Fruit fly (Drosophila melanogaster) whole organism, wandering third instar larva: ENCODE results near the gene Rab3GAP1.

ENCODE experiments used
- CG9705 ChIP-seq: fragments of 200-800 bp; sonication (Bioruptor generic); optimal IDR thresholded peaks from 2 replicates; lab custom pipeline; 2018; ENCODE audit warnings: missing biosample characterization, mild to moderate bottlenecking, missing genetic modification characterization
- CrebA ChIP-seq: fragments of 200-800 bp; sonication (Bioruptor generic); optimal IDR thresholded peaks from 2 replicates; lab custom pipeline; 2016; ENCODE audit warnings: missing biosample characterization, mild to moderate bottlenecking, missing genetic modification characterization, borderline replicate concordance
- Dfd ChIP-seq: fragments of >200 bp; optimal IDR thresholded peaks from 2 replicates; lab custom pipeline; 2017; ENCODE audit warnings: missing biosample characterization, missing genetic modification characterization
- Dif ChIP-seq: fragments of 200-275, 200-300 bp; sonication (Bioruptor generic); optimal IDR thresholded peaks from 2 replicates; lab custom pipeline; 2018; ENCODE audit warnings: missing biosample characterization, missing genetic modification characterization; ENCODE audit not compliant: partially characterized antibody
- GATAd ChIP-seq: sonication (Bioruptor generic); optimal IDR thresholded peaks from 2 replicates; lab custom pipeline; 2016; ENCODE audit warnings: missing biosample characterization, missing genetic modification characterization
- HLH106 ChIP-seq: fragments of 200-800 bp; optimal IDR thresholded peaks from 3 replicates; lab custom pipeline; 2019; ENCODE audit warnings: missing biosample characterization, mild to moderate bottlenecking, missing genetic modification characterization, moderate library complexity
- Hnf4 ChIP-seq: fragments of 200-800 bp; sonication (Bioruptor generic); optimal IDR thresholded peaks from 2 replicates; lab custom pipeline; 2016; ENCODE audit warnings: missing biosample characterization, mild to moderate bottlenecking, missing genetic modification characterization
- Hr83 ChIP-seq: fragments of 200-300 bp; sonication (Bioruptor generic); optimal IDR thresholded peaks from 2 replicates; lab custom pipeline; 2016; ENCODE audit warnings: missing biosample characterization, mild to moderate bottlenecking, missing genetic modification characterization, moderate library complexity; ENCODE audit not compliant: poor library complexity, severe bottlenecking
- Jra ChIP-seq: sonication (Bioruptor generic); optimal IDR thresholded peaks from 2 replicates; lab custom pipeline; 2016; ENCODE audit warnings: missing biosample characterization, missing genetic modification characterization
- N ChIP-seq: fragments of >200 bp; optimal IDR thresholded peaks from 2 replicates; lab custom pipeline; 2018; ENCODE audit warnings: missing biosample characterization, missing external identifiers, missing genetic modification characterization
- OdsH ChIP-seq: fragments of 200-800 bp; sonication (Bioruptor generic); optimal IDR thresholded peaks from 2 replicates; lab custom pipeline; 2016; ENCODE audit warnings: missing biosample characterization, mild to moderate bottlenecking, missing genetic modification characterization
- Rel ChIP-seq, 2 experiments: fragments of 200-800 bp; sonication (Bioruptor generic) in 1 of 2; optimal IDR thresholded peaks; 2 replicates in 1 of 2; 3 replicates in 1 of 2; lab custom pipeline; 2016 to 2019; ENCODE audit warnings: mild to moderate bottlenecking in 2 of 2, missing biosample characterization in 2 of 2, missing genetic modification characterization in 2 of 2, moderate library complexity in 1 of 2
- Sp1 ChIP-seq: fragments of 200-800 bp; sonication (Bioruptor generic); optimal IDR thresholded peaks from 3 replicates; lab custom pipeline; 2019; ENCODE audit warnings: missing biosample characterization, mild to moderate bottlenecking, missing genetic modification characterization, moderate library complexity
- Vsx2 ChIP-seq: fragments of 200-300, 225-300 bp; sonication (Bioruptor generic); optimal IDR thresholded peaks from 2 replicates; lab custom pipeline; 2018; ENCODE audit warnings: missing biosample characterization, missing genetic modification characterization; ENCODE audit not compliant: partially characterized antibody
- br ChIP-seq: fragments of 200-800 bp; sonication (Bioruptor generic); optimal IDR thresholded peaks from 2 replicates; lab custom pipeline; 2016; ENCODE audit warnings: missing biosample characterization, missing genetic modification characterization
- brk ChIP-seq: fragments of 200-800 bp; sonication (Bioruptor generic); optimal IDR thresholded peaks from 2 replicates; lab custom pipeline; 2016; ENCODE audit warnings: missing biosample characterization, mild to moderate bottlenecking, missing genetic modification characterization
- dl ChIP-seq, 2 experiments: fragments of 175-275, 200-275 bp in 1 of 2; fragments of 200-275 bp in 1 of 2; sonication (Bioruptor generic); optimal IDR thresholded peaks; lab custom pipeline; 2018; ENCODE audit warnings: mild to moderate bottlenecking in 2 of 2, missing biosample characterization in 2 of 2, missing genetic modification characterization in 2 of 2, moderate library complexity in 2 of 2; ENCODE audit not compliant: partially characterized antibody in 2 of 2, insufficient read depth in 1 of 2
- dmrt93B ChIP-seq: fragments of 200-800 bp; sonication (Bioruptor generic); optimal IDR thresholded peaks from 2 replicates; lab custom pipeline; 2018; ENCODE audit warnings: missing biosample characterization, mild to moderate bottlenecking, missing genetic modification characterization
- dsf ChIP-seq: sonication (Bioruptor generic); optimal IDR thresholded peaks from 2 replicates; lab custom pipeline; 2016; ENCODE audit warnings: missing biosample characterization, missing genetic modification characterization, borderline replicate concordance
- ey ChIP-seq: fragments of 200-800 bp; sonication (Bioruptor generic); optimal IDR thresholded peaks from 2 replicates; lab custom pipeline; 2016; ENCODE audit warnings: missing biosample characterization, missing genetic modification characterization
- foxo ChIP-seq, 2 experiments: fragments of 200-800 bp; sonication (Bioruptor generic); optimal IDR thresholded peaks; 2 replicates in 1 of 2; 3 replicates in 1 of 2; lab custom pipeline; 2016 to 2017; ENCODE audit warnings: missing biosample characterization in 2 of 2, missing genetic modification characterization in 2 of 2
- fru ChIP-seq: fragments of 200-800 bp; sonication (Bioruptor generic); optimal IDR thresholded peaks from 3 replicates; lab custom pipeline; 2016; ENCODE audit warnings: missing biosample characterization, mild to moderate bottlenecking, missing genetic modification characterization
- h ChIP-seq: fragments of 200-800 bp; sonication (Bioruptor generic); optimal IDR thresholded peaks from 3 replicates; lab custom pipeline; 2016; ENCODE audit warnings: missing biosample characterization, mild to moderate bottlenecking, missing genetic modification characterization
- jim ChIP-seq: fragments of 175-275, 200-325 bp; sonication (Bioruptor generic); optimal IDR thresholded peaks from 2 replicates; lab custom pipeline; 2016; ENCODE audit warnings: missing biosample characterization, mild to moderate bottlenecking, missing genetic modification characterization
- lola ChIP-seq: fragments of >200 bp; optimal IDR thresholded peaks from 2 replicates; lab custom pipeline; 2017; ENCODE audit warnings: missing biosample characterization, missing genetic modification characterization
- pan ChIP-seq: fragments of >200 bp; optimal IDR thresholded peaks from 2 replicates; lab custom pipeline; 2017
- psq ChIP-seq: fragments of 200-800 bp; sonication (Bioruptor generic); optimal IDR thresholded peaks from 3 replicates; lab custom pipeline; 2017; ENCODE audit warnings: missing biosample characterization, mild to moderate bottlenecking, missing genetic modification characterization, moderate library complexity
- rgr ChIP-seq: fragments of 200-800 bp; sonication (Bioruptor generic); optimal IDR thresholded peaks from 3 replicates; lab custom pipeline; 2016; ENCODE audit warnings: missing biosample characterization, mild to moderate bottlenecking, missing genetic modification characterization
- sage ChIP-seq: fragments of 200-800 bp; sonication (Bioruptor generic); optimal IDR thresholded peaks from 2 replicates; lab custom pipeline; 2016; ENCODE audit warnings: missing biosample characterization, mild to moderate bottlenecking, missing genetic modification characterization
- sv ChIP-seq: fragments of 200-800 bp; sonication (Bioruptor generic); optimal IDR thresholded peaks from 3 replicates; lab custom pipeline; 2016; ENCODE audit warnings: missing biosample characterization, missing genetic modification characterization
- tai ChIP-seq: sonication (Bioruptor generic); optimal IDR thresholded peaks from 2 replicates; lab custom pipeline; 2016; ENCODE audit warnings: missing biosample characterization, missing genetic modification characterization
- usp ChIP-seq: fragments of >200 bp; optimal IDR thresholded peaks from 2 replicates; lab custom pipeline; 2017; ENCODE audit warnings: missing biosample characterization, missing genetic modification characterization
- woc ChIP-seq: sonication (Bioruptor generic); optimal IDR thresholded peaks from 2 replicates; lab custom pipeline; 2016; ENCODE audit warnings: missing biosample characterization, mild to moderate bottlenecking, missing genetic modification characterization

The Rab3GAP1 gene

dm6 chr2L:1636520-1636919 lies 25.6 kb upstream of the Rab3GAP1 start:
- no peak for TF ChIP-seq usp (GFP tag; lab: Kevin White, UChicago)
- TF ChIP-seq tai (GFP tag; lab: Kevin White, UChicago) = no peak
- no peak for TF ChIP-seq ey
- TF ChIP-seq sage (GFP tag; lab: Kevin White, UChicago) = no peak
- TF ChIP-seq Sp1 (GFP tag; lab: Kevin White, UChicago) = no peak
- TF ChIP-seq OdsH (GFP tag; lab: Kevin White, UChicago) = no peak
- no peak for TF ChIP-seq HLH106 (tag; lab: Kevin White, UChicago)
- TF ChIP-seq fru (GFP tag; lab: Kevin White, UChicago) = no peak
- TF ChIP-seq Hr83 (GFP tag; lab: Kevin White, UChicago) = no peak
- no peak for TF ChIP-seq Hnf4 (GFP tag; lab: Kevin White, UChicago)
- no peak for TF ChIP-seq psq
- TF ChIP-seq woc (GFP tag; lab: Kevin White, UChicago) = no peak
- TF ChIP-seq br (GFP tag; lab: Kevin White, UChicago) = no peak

- TF ChIP-seq br (GFP tag; lab: Kevin White, UChicago) (no peak), sv (peak; percentile 73), Hnf4 (GFP tag; lab: Kevin White, UChicago) (no peak), pan (no peak)
Observed at dm6 chr2L:1634099-1634856, 23.3 kb upstream of the Rab3GAP1 start.

dm6 chr2L:1633397-1633796 lies 22.4 kb upstream of the Rab3GAP1 start:
- TF ChIP-seq Dif (GFP tag; lab: Kevin White, UChicago) (no peak), HLH106 (tag; lab: Kevin White, UChicago) (no peak), br (GFP tag; lab: Kevin White, UChicago) (no peak), Dfd (GFP tag; lab: Kevin White, UChicago) (no peak), h (GFP tag; lab: Kevin White, UChicago) (no peak), lola (no peak), woc (GFP tag; lab: Kevin White, UChicago) (no peak), Jra (GFP tag; lab: Kevin White, UChicago) (no peak)

- TF ChIP-seq jim (GFP tag; lab: Kevin White, UChicago) = no peak
- peak; percentile 6 for TF ChIP-seq fru (GFP tag; lab: Kevin White, UChicago)
- peak in 1 of 2 experiments; percentile 45 for TF ChIP-seq foxo (GFP tag; optimal IDR thresholded peaks at IDR 0.05; lab: Kevin White, UChicago)
- peak; percentile 3 for TF ChIP-seq Vsx2 (GFP tag; lab: Kevin White, UChicago)
- no peak for TF ChIP-seq ey
- TF ChIP-seq h (GFP tag; lab: Kevin White, UChicago) = peak; percentile 36
- peak; percentile 15 for TF ChIP-seq rgr (GFP tag; lab: Kevin White, UChicago)
- peak; percentile 96 for TF ChIP-seq sv
Observed at dm6 chr2L:1632730-1633172, 21.8 kb upstream of the Rab3GAP1 start.

dm6 chr2L:1631441-1632313 lies 20.7 kb upstream of the Rab3GAP1 start:
- TF ChIP-seq lola (no peak), fru (GFP tag; lab: Kevin White, UChicago) (no peak), h (GFP tag; lab: Kevin White, UChicago) (no peak), sv (no peak), N (no peak), dmrt93B (no peak)

dm6 chr2L:1630576-1630975 lies 19.6 kb upstream of the Rab3GAP1 start:
- TF ChIP-seq sv = no peak
- no peak for TF ChIP-seq br (GFP tag; lab: Kevin White, UChicago)
- no peak for TF ChIP-seq usp (GFP tag; lab: Kevin White, UChicago)
- TF ChIP-seq dsf (GFP tag; lab: Kevin White, UChicago) = no peak
- no peak for TF ChIP-seq GATAd
- TF ChIP-seq CG9705 (GFP tag; lab: Kevin White, UChicago) = no peak
- TF ChIP-seq Vsx2 (GFP tag; lab: Kevin White, UChicago) = no peak
- no peak for TF ChIP-seq Dif (GFP tag; lab: Kevin White, UChicago)
- TF ChIP-seq woc (GFP tag; lab: Kevin White, UChicago) = no peak
- TF ChIP-seq Rel (GFP tag; optimal IDR thresholded peaks at IDR 0.05; lab: Kevin White, UChicago) = no peak
- no peak for TF ChIP-seq Rel (tag; optimal IDR thresholded peaks at IDR 0.05; lab: Kevin White, UChicago)
- TF ChIP-seq brk (GFP tag; lab: Kevin White, UChicago) = no peak
- TF ChIP-seq lola = no peak
- no peak for TF ChIP-seq ey
- TF ChIP-seq dl (GFP tag; optimal IDR thresholded peaks at IDR 0.05; lab: Kevin White, UChicago; ENCODE audit: insufficient read depth in 1 of 2, partially characterized antibody in 2 of 2) = no peak
- TF ChIP-seq tai (GFP tag; lab: Kevin White, UChicago) = no peak
- no peak for TF ChIP-seq HLH106 (tag; lab: Kevin White, UChicago)
- no peak for TF ChIP-seq CrebA (GFP tag; lab: Kevin White, UChicago)
- no peak for TF ChIP-seq pan
- no peak for TF ChIP-seq fru (GFP tag; lab: Kevin White, UChicago)
- TF ChIP-seq, all 38 proteins: peak for 0
